Worm (Caenorhabditis elegans) whole organism, L2 larva: ENCODE measurements around the gene col-10.
A peak's percentile ranks its signal among the peaks of the same experiment; 100 is the strongest.

Experiments
- F13H6.1 ChIP-seq: sonication (generic microtip); optimal IDR thresholded peaks from 2 replicates; lab custom pipeline; 2016; ENCODE audit warnings: missing genetic modification characterization, missing compliant biosample characterization
- ZK546.5 ChIP-seq: sonication (generic microtip); optimal IDR thresholded peaks from 2 replicates; lab custom pipeline; 2017; ENCODE audit warnings: missing biosample characterization, missing genetic modification characterization
- aly-2 ChIP-seq: fragments of 150-350 bp; optimal IDR thresholded peaks from 2 replicates; lab custom pipeline; 2014; ENCODE audit warnings: missing biosample characterization, missing genetic modification characterization
- ama-1 ChIP-seq: fragments of 150-350 bp; optimal IDR thresholded peaks from 2 replicates; lab custom pipeline; 2018; ENCODE audit warnings: inconsistent platforms
- blmp-1 ChIP-seq: sonication (generic microtip); optimal IDR thresholded peaks from 2 replicates; lab custom pipeline; 2017; ENCODE audit warnings: missing genetic modification characterization, mild to moderate bottlenecking, missing compliant biosample characterization, antibody characterized with exemption, moderate library complexity; ENCODE audit not compliant: insufficient read depth
- ceh-16 ChIP-seq: fragments of 150-350 bp; optimal IDR thresholded peaks from 2 replicates; lab custom pipeline; 2014; ENCODE audit warnings: missing biosample characterization, missing genetic modification characterization
- crh-2 ChIP-seq: sonication (generic microtip); optimal IDR thresholded peaks from 2 replicates; lab custom pipeline; 2017; ENCODE audit warnings: missing biosample characterization, missing genetic modification characterization
- egl-27 ChIP-seq: sonication (generic microtip); optimal IDR thresholded peaks from 3 replicates; lab custom pipeline; 2017; ENCODE audit warnings: missing biosample characterization, missing genetic modification reagents, missing genetic modification characterization
- elt-1 ChIP-seq: fragments of 150-350 bp; optimal IDR thresholded peaks from 2 replicates; lab custom pipeline; 2014; ENCODE audit warnings: missing biosample characterization, missing genetic modification characterization
- fos-1 ChIP-seq: fragments of 150-350 bp; optimal IDR thresholded peaks from 2 replicates; lab custom pipeline; 2014; ENCODE audit warnings: missing biosample characterization, missing genetic modification characterization
- lin-11 ChIP-seq: fragments of 150-350 bp; sonication (generic microtip); optimal IDR thresholded peaks from 2 replicates; lab custom pipeline; 2014; ENCODE audit warnings: missing biosample characterization, missing genetic modification characterization, inconsistent platforms, mixed read lengths
- lin-13 ChIP-seq: fragments of 150-350 bp; optimal IDR thresholded peaks from 2 replicates; lab custom pipeline; 2014; ENCODE audit warnings: missing biosample characterization, missing genetic modification reagents, missing genetic modification characterization
- lin-39 ChIP-seq: fragments of 150-350 bp; optimal IDR thresholded peaks from 2 replicates; lab custom pipeline; 2014; ENCODE audit warnings: missing biosample characterization, missing genetic modification reagents, missing genetic modification characterization
- mbf-1 ChIP-seq: sonication (generic microtip); optimal IDR thresholded peaks from 2 replicates; lab custom pipeline; 2017; ENCODE audit warnings: missing biosample characterization, missing genetic modification characterization
- nhr-10 ChIP-seq: sonication (generic microtip); optimal IDR thresholded peaks from 2 replicates; lab custom pipeline; 2017; ENCODE audit warnings: missing biosample characterization, missing genetic modification characterization
- nhr-11 ChIP-seq: fragments of 150-350 bp; optimal IDR thresholded peaks from 2 replicates; lab custom pipeline; 2014; ENCODE audit warnings: missing biosample characterization, missing genetic modification characterization
- nhr-129 ChIP-seq: fragments of 150-350 bp; optimal IDR thresholded peaks from 2 replicates; lab custom pipeline; 2014; ENCODE audit warnings: missing biosample characterization, missing genetic modification characterization
- nhr-21 ChIP-seq: fragments of 150-350 bp; optimal IDR thresholded peaks from 2 replicates; lab custom pipeline; 2014; ENCODE audit warnings: missing biosample characterization, missing genetic modification characterization
- nhr-23 ChIP-seq: fragments of 150-350 bp; optimal IDR thresholded peaks from 2 replicates; lab custom pipeline; 2014; ENCODE audit warnings: missing biosample characterization, missing genetic modification reagents, missing genetic modification characterization
- nhr-25 ChIP-seq: fragments of 150-350 bp; sonication (generic microtip); optimal IDR thresholded peaks from 3 replicates; lab custom pipeline; 2014; ENCODE audit warnings: missing biosample characterization, missing genetic modification characterization
- nhr-77 ChIP-seq: fragments of 150-350 bp; optimal IDR thresholded peaks from 2 replicates; lab custom pipeline; 2014; ENCODE audit warnings: missing biosample characterization, missing genetic modification characterization
- sem-4 ChIP-seq: fragments of 150-350 bp; optimal IDR thresholded peaks from 2 replicates; lab custom pipeline; 2014; ENCODE audit warnings: missing biosample characterization, missing genetic modification reagents, missing genetic modification characterization
- skn-1 ChIP-seq: sonication (generic microtip); optimal IDR thresholded peaks from 2 replicates; lab custom pipeline; 2017; ENCODE audit warnings: missing biosample characterization, missing genetic modification characterization
- sma-3 ChIP-seq: sonication (generic microtip); optimal IDR thresholded peaks from 2 replicates; lab custom pipeline; 2016; ENCODE audit warnings: missing genetic modification reagents, missing genetic modification characterization, missing compliant biosample characterization
- sma-9 ChIP-seq, 2 experiments: fragments of 150-350 bp in 1 of 2; sonication (generic microtip) in 1 of 2; optimal IDR thresholded peaks; 2 replicates each; lab custom pipeline; 2014 to 2016; ENCODE audit warnings: missing genetic modification characterization in 2 of 2, mild to moderate bottlenecking in 1 of 2, missing biosample characterization in 1 of 2, missing compliant biosample characterization in 1 of 2, missing genetic modification reagents in 1 of 2, moderate library complexity in 1 of 2
- snpc-4 ChIP-seq: fragments of 150-350 bp; optimal IDR thresholded peaks from 2 replicates; lab custom pipeline; 2014; ENCODE audit warnings: missing biosample characterization, missing genetic modification characterization
- unc-39 ChIP-seq: fragments of 150-350 bp; optimal IDR thresholded peaks from 2 replicates; lab custom pipeline; 2014; ENCODE audit warnings: missing biosample characterization, missing genetic modification characterization
- unc-55 ChIP-seq: fragments of 150-350 bp; sonication (generic microtip); optimal IDR thresholded peaks from 3 replicates; lab custom pipeline; 2014; ENCODE audit warnings: missing biosample characterization, missing genetic modification reagents, missing genetic modification characterization
- unc-62 ChIP-seq: fragments of 150-350 bp; optimal IDR thresholded peaks from 2 replicates; lab custom pipeline; 2014; ENCODE audit warnings: missing biosample characterization, missing genetic modification reagents, missing genetic modification characterization
- zag-1 ChIP-seq: fragments of 150-350 bp; optimal IDR thresholded peaks from 2 replicates; lab custom pipeline; 2014; ENCODE audit warnings: missing biosample characterization, missing genetic modification characterization
- ztf-1 ChIP-seq: fragments of 200-800 bp; sonication (Bioruptor generic); conservative IDR thresholded peaks from 2 replicates; pipeline ENCODE4 v1.3.6; 2022; ENCODE audit warnings: missing genetic modification characterization, missing compliant biosample characterization
- ztf-11 ChIP-seq: sonication (generic microtip); optimal IDR thresholded peaks from 2 replicates; lab custom pipeline; 2017; ENCODE audit warnings: missing biosample characterization, missing genetic modification characterization
- ztf-4 ChIP-seq: fragments of 150-350 bp; optimal IDR thresholded peaks from 2 replicates; lab custom pipeline; 2014; ENCODE audit warnings: missing biosample characterization, missing genetic modification characterization

Gene col-10

ce11 chrV:9160224-9160886 lies 4.8 kb downstream of the col-10 start, which contains the start of gene col-144:
TSS of gene col-144 (minus strand) at chrV:9160642.
- TF ChIP-seq sem-4 (tag; lab: Kevin White, UChicago) (no peak), nhr-25 (tag; lab: Kevin White, UChicago) (peak; percentile 68), nhr-21 (tag; lab: Kevin White, UChicago) (peak; percentile 21), crh-2 (tag; lab: Kevin White, UChicago) (peak; percentile 10), nhr-77 (tag; lab: Kevin White, UChicago) (no peak), blmp-1 (tag; lab: Kevin White, UChicago) (peak; percentile 57), sma-9 (GFP tag; optimal IDR thresholded peaks at IDR 0.05; lab: Kevin White, UChicago) (peak; percentile 25), sma-9 (tag; optimal IDR thresholded peaks at IDR 0.05; lab: Kevin White, UChicago) (no peak), sma-3 (peak; percentile 28), ama-1 (lab: Kevin White, UChicago) (peak; percentile 20)

ce11 chrV:9159146-9159717 lies 5.9 kb downstream of the col-10 start:
- TF ChIP-seq ama-1 (lab: Kevin White, UChicago) (peak; percentile 18), nhr-25 (tag; lab: Kevin White, UChicago) (peak; percentile 40)

ce11 chrV:9157597-9157996 lies 7.5 kb downstream of the col-10 start:
- no peak for TF ChIP-seq elt-1
- no peak for TF ChIP-seq snpc-4
- TF ChIP-seq unc-55, result no peak
- no peak for TF ChIP-seq nhr-129
- TF ChIP-seq nhr-10 (tag; lab: Kevin White, UChicago), result no peak
- no peak for TF ChIP-seq fos-1
- no peak for TF ChIP-seq ztf-4 (tag; lab: Kevin White, UChicago)
- no peak for TF ChIP-seq ztf-1
- no peak for TF ChIP-seq nhr-23
- TF ChIP-seq nhr-11 (tag; lab: Kevin White, UChicago), result no peak
- TF ChIP-seq egl-27 (tag; lab: Kevin White, UChicago), result no peak
- no peak for TF ChIP-seq lin-39 (tag; lab: Kevin White, UChicago)
- TF ChIP-seq blmp-1 (tag; lab: Kevin White, UChicago), result no peak

- TF ChIP-seq mbf-1 (tag; lab: Kevin White, UChicago) (no peak), ztf-11 (tag; lab: Kevin White, UChicago) (no peak), unc-62 (GFP tag; lab: Kevin White, UChicago) (no peak), nhr-10 (tag; lab: Kevin White, UChicago) (no peak), F13H6.1 (tag; lab: Kevin White, UChicago) (no peak), ceh-16 (no peak), skn-1 (tag; lab: Kevin White, UChicago) (no peak), lin-11 (no peak), unc-39 (no peak), ZK546.5 (no peak), aly-2 (tag; lab: Kevin White, UChicago) (no peak), zag-1 (tag; lab: Kevin White, UChicago) (no peak), nhr-21 (tag; lab: Kevin White, UChicago) (no peak), lin-39 (tag; lab: Kevin White, UChicago) (no peak), nhr-129 (no peak), lin-13 (no peak), egl-27 (tag; lab: Kevin White, UChicago) (no peak)
These were observed 8.4 kb downstream of the col-10 start, which contains the start of gene B0222.15 for ce11 chrV:9156679-9157078. TSS of gene B0222.15 (minus strand) at chrV:9156779.

ce11 chrV:9155616-9156015 lies 9.5 kb downstream of the col-10 start:
- TF ChIP-seq ztf-11 (tag; lab: Kevin White, UChicago) (no peak), sma-9 (GFP tag; optimal IDR thresholded peaks at IDR 0.05; lab: Kevin White, UChicago) (no peak), sma-9 (tag; optimal IDR thresholded peaks at IDR 0.05; lab: Kevin White, UChicago) (no peak), crh-2 (tag; lab: Kevin White, UChicago) (no peak), lin-11 (no peak)
